Fruit fly (Drosophila melanogaster) whole organism, embryonic: Measurements from ENCODE around the gene CG11672.

Source experiments
- Adf1 ChIP-seq: fragments of 200-800 bp; sonication (Bioruptor generic); IDR thresholded peaks from 2 replicates; pipeline ENCODE4 v1.3.6; 2022; ENCODE audit warnings: missing biosample characterization, missing genetic modification characterization
- Awh ChIP-seq: fragments of 200-800 bp; sonication (Bioruptor generic); IDR thresholded peaks from 2 replicates; pipeline ENCODE4, ENCODE4 v1.3.6; 2022; ENCODE audit warnings: missing biosample characterization, missing genetic modification characterization
- B-H2 ChIP-seq: fragments of 200-800 bp; sonication (Bioruptor generic); optimal IDR thresholded peaks from 2 replicates; lab custom pipeline; 2018; ENCODE audit warnings: missing biosample characterization, mild to moderate bottlenecking, missing genetic modification characterization
- BEAF-32 ChIP-seq: fragments of 200-800 bp; sonication (Bioruptor generic); optimal IDR thresholded peaks from 3 replicates; lab custom pipeline; 2017; ENCODE audit warnings: missing biosample characterization, missing genetic modification characterization, mild to moderate bottlenecking, moderate library complexity, missing genetic modification reagents
- CG10462 ChIP-seq: fragments of 200-800 bp; sonication (Bioruptor generic); optimal IDR thresholded peaks from 2 replicates; lab custom pipeline; 2016; ENCODE audit warnings: missing biosample characterization, missing genetic modification characterization
- CG11085 ChIP-seq: fragments of 200-800 bp; sonication (Bioruptor generic); IDR thresholded peaks from 2 replicates; pipeline ENCODE4 v1.3.6; 2022; ENCODE audit warnings: missing biosample characterization, missing genetic modification characterization
- CG11247 ChIP-seq: fragments of 200-800 bp; sonication (Bioruptor generic); IDR thresholded peaks from 2 replicates; pipeline ENCODE4 v1.3.6; 2022; ENCODE audit warnings: missing biosample characterization, missing genetic modification characterization
- CG12299 ChIP-seq: fragments of 200-800 bp; sonication (Bioruptor generic); optimal IDR thresholded peaks from 2 replicates; lab custom pipeline; 2018; ENCODE audit warnings: missing biosample characterization, mild to moderate bottlenecking, missing genetic modification characterization
- CG13624 ChIP-seq: fragments of 200-800 bp; sonication (Bioruptor generic); optimal IDR thresholded peaks from 2 replicates; lab custom pipeline; 2016; ENCODE audit warnings: missing biosample characterization, missing genetic modification characterization
- CG14667 ChIP-seq: fragments of 200-800 bp; sonication (Bioruptor generic); IDR thresholded peaks from 2 replicates; pipeline ENCODE4 v1.3.6; 2022; ENCODE audit warnings: missing biosample characterization, missing genetic modification characterization
- CG14860 ChIP-seq: fragments of 200-800 bp; sonication (Bioruptor generic); IDR thresholded peaks from 3 replicates; pipeline ENCODE4 v1.3.6; 2022; ENCODE audit warnings: missing biosample characterization, missing genetic modification characterization; ENCODE audit not compliant: partially characterized antibody
- CG1603 ChIP-seq: fragments of 200-800 bp; sonication (Bioruptor generic); optimal IDR thresholded peaks from 2 replicates; lab custom pipeline; 2019; ENCODE audit warnings: missing biosample characterization, mild to moderate bottlenecking, missing genetic modification characterization, moderate library complexity
- CG17568 ChIP-seq: fragments of 200-800 bp; sonication (Bioruptor generic); optimal IDR thresholded peaks from 2 replicates; lab custom pipeline; 2018; ENCODE audit warnings: missing biosample characterization, mild to moderate bottlenecking, missing genetic modification characterization, moderate library complexity
- CG17802 ChIP-seq: fragments of 200-800 bp; sonication (Bioruptor generic); optimal IDR thresholded peaks from 2 replicates; lab custom pipeline; 2018; ENCODE audit warnings: missing biosample characterization, mild to moderate bottlenecking, missing genetic modification characterization, moderate library complexity
- CG1832 ChIP-seq: fragments of 200-800 bp; sonication (Bioruptor generic); optimal IDR thresholded peaks from 2 replicates; lab custom pipeline; 2017; ENCODE audit warnings: missing biosample characterization, mild to moderate bottlenecking, missing genetic modification characterization, inconsistent platforms
- CG18599 ChIP-seq: fragments of 200-800 bp; sonication (Bioruptor generic); optimal IDR thresholded peaks from 3 replicates; lab custom pipeline; 2017; ENCODE audit warnings: missing biosample characterization, missing genetic modification characterization, mild to moderate bottlenecking, moderate library complexity, missing genetic modification reagents
- CG18764 ChIP-seq: fragments of 200-800 bp; sonication (Bioruptor generic); optimal IDR thresholded peaks from 3 replicates; lab custom pipeline; 2016; ENCODE audit warnings: missing biosample characterization, missing genetic modification characterization
- CG2129 ChIP-seq: fragments of 200-800 bp; sonication (Bioruptor generic); IDR thresholded peaks from 2 replicates; pipeline ENCODE4 v1.3.6; 2022; ENCODE audit warnings: missing biosample characterization, missing genetic modification characterization; ENCODE audit not compliant: partially characterized antibody
- CG2678 ChIP-seq: fragments of 200-800 bp; sonication (Bioruptor generic); optimal IDR thresholded peaks from 3 replicates; lab custom pipeline; 2019; ENCODE audit warnings: missing biosample characterization, mild to moderate bottlenecking, missing genetic modification characterization, moderate library complexity
- CG3163 ChIP-seq: fragments of 200-800 bp; sonication (Bioruptor generic); optimal IDR thresholded peaks from 3 replicates; lab custom pipeline; 2016; ENCODE audit warnings: missing biosample characterization, missing genetic modification characterization
- CG5180 ChIP-seq: fragments of 200-800 bp; sonication (Bioruptor generic); optimal IDR thresholded peaks from 3 replicates; lab custom pipeline; 2017; ENCODE audit warnings: missing biosample characterization, missing genetic modification characterization, mild to moderate bottlenecking, moderate library complexity, missing genetic modification reagents
- CG8924 ChIP-seq: fragments of 200-800 bp; optimal IDR thresholded peaks from 3 replicates; lab custom pipeline; 2019; ENCODE audit warnings: missing biosample characterization, mild to moderate bottlenecking, missing genetic modification characterization, moderate library complexity
- CG8944 ChIP-seq: fragments of 200-800 bp; sonication (Bioruptor generic); optimal IDR thresholded peaks from 3 replicates; lab custom pipeline; 2016; ENCODE audit warnings: missing biosample characterization, missing genetic modification characterization
- CG9215 ChIP-seq: fragments of 200-800 bp; sonication (Bioruptor generic); IDR thresholded peaks from 2 replicates; pipeline ENCODE4 v1.3.6; 2022; ENCODE audit warnings: missing biosample characterization, missing genetic modification characterization
- CG9932 ChIP-seq: fragments of 200-800 bp; sonication (Bioruptor generic); IDR thresholded peaks from 2 replicates; pipeline ENCODE4 v1.3.6; 2022; ENCODE audit warnings: missing biosample characterization, missing genetic modification characterization
- Camta ChIP-seq: fragments of 200-800 bp; sonication (Bioruptor generic); optimal IDR thresholded peaks from 2 replicates; lab custom pipeline; 2016; ENCODE audit warnings: missing biosample characterization, missing genetic modification characterization
- Chrac-16 ChIP-seq: fragments of 200-800 bp; sonication (Bioruptor generic); optimal IDR thresholded peaks from 3 replicates; lab custom pipeline; 2016; ENCODE audit warnings: missing biosample characterization, missing genetic modification characterization
- Dek ChIP-seq: fragments of 200-800 bp; sonication (Bioruptor generic); optimal IDR thresholded peaks from 3 replicates; lab custom pipeline; 2019; ENCODE audit warnings: missing biosample characterization, mild to moderate bottlenecking, missing genetic modification characterization, moderate library complexity
- Dfd ChIP-seq, 2 experiments: fragments of >200 bp; optimal IDR thresholded peaks; 2 replicates each; lab custom pipeline; 2017; ENCODE audit warnings: missing biosample characterization in 2 of 2, missing genetic modification characterization in 2 of 2
- Dip2 ChIP-seq: fragments of 200-800 bp; sonication (Bioruptor generic); IDR thresholded peaks from 2 replicates; pipeline ENCODE4 v1.3.6; 2022; ENCODE audit warnings: missing biosample characterization, missing genetic modification characterization
- Ets65A ChIP-seq: fragments of 200-800 bp; sonication (Bioruptor generic); peaks from one replicate; lab custom pipeline; 2016; ENCODE audit warnings: missing biosample characterization, missing genetic modification characterization
- Meics ChIP-seq: fragments of 200-800 bp; sonication (Bioruptor generic); optimal IDR thresholded peaks from 2 replicates; lab custom pipeline; 2017; ENCODE audit warnings: missing biosample characterization, mild to moderate bottlenecking, missing genetic modification characterization
- Opbp ChIP-seq: fragments of 200-800 bp; sonication (Bioruptor generic); IDR thresholded peaks from 3 replicates; pipeline ENCODE4 v1.3.6; 2022; ENCODE audit warnings: missing biosample characterization, missing genetic modification characterization; ENCODE audit not compliant: partially characterized antibody
- Sox102F ChIP-seq: fragments of 200-800 bp; sonication (Bioruptor generic); optimal IDR thresholded peaks from 2 replicates; lab custom pipeline; 2018; ENCODE audit warnings: missing biosample characterization, mild to moderate bottlenecking, missing genetic modification characterization, moderate library complexity
- Spps ChIP-seq: fragments of 200-800 bp; sonication (Bioruptor generic); optimal IDR thresholded peaks from 2 replicates; lab custom pipeline; 2018; ENCODE audit warnings: missing biosample characterization, mild to moderate bottlenecking, missing genetic modification characterization
- al ChIP-seq: fragments of 200-800 bp; sonication (Bioruptor generic); IDR thresholded peaks from 2 replicates; pipeline ENCODE4 v1.3.6; 2022; ENCODE audit warnings: missing biosample characterization, missing genetic modification characterization
- ase ChIP-seq: fragments of 200-800 bp; sonication (Bioruptor generic); IDR thresholded peaks from 3 replicates; pipeline ENCODE4 v1.3.6; 2022; ENCODE audit warnings: missing biosample characterization, missing genetic modification characterization
- cato ChIP-seq: fragments of 200-800 bp; sonication (Bioruptor generic); optimal IDR thresholded peaks from 2 replicates; lab custom pipeline; 2016; ENCODE audit warnings: missing biosample characterization, missing genetic modification characterization, borderline replicate concordance
- caup ChIP-seq: fragments of 200-800 bp; sonication (Bioruptor generic); optimal IDR thresholded peaks from 3 replicates; lab custom pipeline; 2017; ENCODE audit warnings: missing biosample characterization, mild to moderate bottlenecking, missing genetic modification characterization, moderate library complexity; ENCODE audit not compliant: severe bottlenecking
- eve ChIP-seq, 2 experiments: fragments of >200 bp; optimal IDR thresholded peaks; 2 replicates each; lab custom pipeline; 2017; ENCODE audit warnings: missing biosample characterization in 2 of 2, missing genetic modification characterization in 2 of 2
- fd102C ChIP-seq: fragments of 200-800 bp; sonication (Bioruptor generic); optimal IDR thresholded peaks from 2 replicates; lab custom pipeline; 2018; ENCODE audit warnings: missing biosample characterization, mild to moderate bottlenecking, missing genetic modification characterization, moderate library complexity
- fd3F ChIP-seq: fragments of 200-800 bp; sonication (Bioruptor generic); optimal IDR thresholded peaks from 2 replicates; lab custom pipeline; 2018; ENCODE audit warnings: missing biosample characterization, mild to moderate bottlenecking, missing genetic modification characterization, moderate library complexity
- hth ChIP-seq: fragments of >200 bp; optimal IDR thresholded peaks from 2 replicates; lab custom pipeline; 2017; ENCODE audit warnings: inconsistent platforms
- kay ChIP-seq: fragments of 200-800 bp; sonication (Bioruptor generic); optimal IDR thresholded peaks from 2 replicates; lab custom pipeline; 2016; ENCODE audit warnings: missing biosample characterization, missing genetic modification characterization
- kni ChIP-seq: fragments of 200-800 bp; sonication (Bioruptor generic); optimal IDR thresholded peaks from 3 replicates; lab custom pipeline; 2017; ENCODE audit warnings: mild to moderate bottlenecking, missing biosample characterization, missing genetic modification reagents, missing genetic modification characterization
- lov ChIP-seq, 2 experiments: fragments of 200-800 bp in 1 of 2; fragments of >200 bp in 1 of 2; sonication (Bioruptor generic) in 1 of 2; IDR thresholded peaks in 1 of 2; optimal IDR thresholded peaks in 1 of 2; 2 replicates in 1 of 2; 3 replicates in 1 of 2; pipeline versions ENCODE4 v1.3.6 to Lab custom; 2017 to 2022; ENCODE audit warnings: missing biosample characterization in 1 of 2, missing genetic modification characterization in 1 of 2
- sqz ChIP-seq: fragments of 200-800 bp; sonication (Bioruptor generic); optimal IDR thresholded peaks from 3 replicates; lab custom pipeline; 2018; ENCODE audit warnings: missing biosample characterization, mild to moderate bottlenecking, missing genetic modification characterization
- zen ChIP-seq: fragments of 200-800 bp; sonication (Bioruptor generic); optimal IDR thresholded peaks from 3 replicates; lab custom pipeline; 2018; ENCODE audit warnings: missing biosample characterization, mild to moderate bottlenecking, missing genetic modification characterization, moderate library complexity

The CG11672 gene

DNA sequence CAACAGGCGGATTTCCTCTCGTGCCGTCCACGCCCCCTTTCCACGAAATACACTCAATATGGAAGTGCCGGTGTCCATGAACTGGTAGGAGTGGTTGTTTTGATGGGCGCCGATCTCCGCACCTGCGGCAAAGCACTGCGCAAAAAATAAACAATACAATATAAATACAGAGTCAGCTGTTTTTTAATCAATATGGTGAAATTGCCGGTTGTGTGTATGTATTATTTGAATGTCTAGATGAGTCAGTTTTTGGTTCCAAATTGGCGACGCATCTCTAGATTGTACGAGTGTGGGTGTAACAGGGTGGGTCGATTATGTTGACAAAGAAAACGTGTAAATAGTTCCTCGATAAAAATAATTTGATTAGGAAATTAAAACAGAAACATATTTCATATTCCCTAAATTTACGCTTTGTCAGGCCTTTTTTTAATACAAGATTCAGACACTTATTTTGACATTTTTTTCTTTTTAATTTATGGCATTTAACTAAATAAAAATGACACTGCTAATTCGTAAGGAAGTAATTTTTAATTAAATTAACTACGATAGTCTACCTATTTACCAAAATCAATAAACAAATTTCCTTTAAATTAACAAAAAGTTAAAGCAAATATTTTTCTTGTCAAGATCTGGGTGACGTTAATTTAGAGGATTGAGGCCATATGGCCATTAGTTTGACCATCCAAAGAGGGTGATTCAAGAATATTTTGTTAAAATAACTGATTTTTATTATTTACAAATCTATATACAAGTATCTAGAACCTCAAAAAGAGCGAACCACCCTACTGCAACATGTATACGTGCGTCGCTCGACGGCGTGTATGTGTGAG, 50.7 kb downstream of the CG11672 start (continued):
- TF ChIP-seq CG18764 (GFP tag; lab: Kevin White, UChicago) (peak; percentile 62), ase (no peak; the same call in 1 of the 3 replicates), fd102C (no peak), eve (GFP tag; optimal IDR thresholded peaks at IDR 0.05; lab: Kevin White, UChicago) (no peak), CG2678 (tag; lab: Kevin White, UChicago) (peak; percentile 97), B-H2 (GFP tag; lab: Kevin White, UChicago) (peak; percentile 89), Meics (GFP tag; lab: Kevin White, UChicago) (peak; percentile 95), Dip2 (GFP tag; lab: Robert Waterston, UW) (no peak), CG18599 (GFP tag; lab: Kevin White, UChicago) (peak; percentile 91), Adf1 (GFP tag; lab: Robert Waterston, UW) (no peak), CG3163 (peak; percentile 30), CG8944 (GFP tag; lab: Kevin White, UChicago) (peak; percentile 56), CG8924 (tag; lab: Kevin White, UChicago) (peak; percentile 95), Dek (tag; lab: Kevin White, UChicago) (peak; percentile 87), CG5180 (GFP tag; lab: Kevin White, UChicago) (peak; percentile 84), CG13624 (peak; percentile 83), fd3F (GFP tag; lab: Kevin White, UChicago) (peak; percentile 83), CG14667 (GFP tag; lab: Robert Waterston, UW) (peak; percentile 41; the same call in 1 of the 2 replicates), CG11085 (GFP tag; lab: Robert Waterston, UW) (peak; percentile 30), CG10462 (GFP tag; lab: Kevin White, UChicago) (peak; percentile 78), Sox102F (GFP tag; lab: Kevin White, UChicago) (peak; percentile 88), CG17802 (tag; lab: Kevin White, UChicago) (peak; percentile 61), kni (GFP tag; lab: Kevin White, UChicago) (peak; percentile 83), Ets65A (GFP tag; lab: Kevin White, UChicago) (peak; percentile 78), sqz (peak; percentile 87), CG14860 (GFP tag; lab: Robert Waterston, UW) (no peak), Opbp (GFP tag; lab: Robert Waterston, UW) (no peak), Camta (GFP tag; lab: Kevin White, UChicago) (peak; percentile 81), kay (GFP tag; lab: Kevin White, UChicago) (peak; percentile 81), lov (optimal IDR thresholded peaks at IDR 0.05; lab: Kevin White, UChicago) (no peak), lov (GFP tag; IDR thresholded peaks at IDR 0.05; lab: Robert Waterston, UW) (0 out of 3 replicates have a peak, but pooled peaks have one; percentile 33), BEAF-32 (GFP tag; lab: Kevin White, UChicago) (peak; percentile 1), CG1832 (GFP tag; lab: Kevin White, UChicago) (no peak), Dfd (GFP tag; optimal IDR thresholded peaks at IDR 0.05; lab: Kevin White, UChicago) (no peak), CG1603 (peak; percentile 37), CG9932 (GFP tag; lab: Robert Waterston, UW) (peak; percentile 74), al (peak; percentile 66), CG11247 (GFP tag; lab: Robert Waterston, UW) (peak; percentile 50), CG12299 (tag; lab: Kevin White, UChicago) (peak; percentile 86), Chrac-16 (peak; percentile 78), hth (lab: Kevin White, UChicago) (no peak), Spps (tag; lab: Kevin White, UChicago) (peak; percentile 64), Awh (peak; percentile 48), cato (GFP tag; lab: Kevin White, UChicago) (peak; percentile 75), caup (GFP tag; lab: Kevin White, UChicago) (peak; percentile 87), zen (tag; lab: Kevin White, UChicago) (peak; percentile 66), CG17568 (GFP tag; lab: Kevin White, UChicago) (peak; percentile 99), CG2129 (GFP tag; lab: Robert Waterston, UW) (no peak), CG9215 (GFP tag; lab: Robert Waterston, UW) (peak; percentile 72)
